Fruit fly (Drosophila melanogaster): ENCODE data around the gene YL-1.

DNA sequence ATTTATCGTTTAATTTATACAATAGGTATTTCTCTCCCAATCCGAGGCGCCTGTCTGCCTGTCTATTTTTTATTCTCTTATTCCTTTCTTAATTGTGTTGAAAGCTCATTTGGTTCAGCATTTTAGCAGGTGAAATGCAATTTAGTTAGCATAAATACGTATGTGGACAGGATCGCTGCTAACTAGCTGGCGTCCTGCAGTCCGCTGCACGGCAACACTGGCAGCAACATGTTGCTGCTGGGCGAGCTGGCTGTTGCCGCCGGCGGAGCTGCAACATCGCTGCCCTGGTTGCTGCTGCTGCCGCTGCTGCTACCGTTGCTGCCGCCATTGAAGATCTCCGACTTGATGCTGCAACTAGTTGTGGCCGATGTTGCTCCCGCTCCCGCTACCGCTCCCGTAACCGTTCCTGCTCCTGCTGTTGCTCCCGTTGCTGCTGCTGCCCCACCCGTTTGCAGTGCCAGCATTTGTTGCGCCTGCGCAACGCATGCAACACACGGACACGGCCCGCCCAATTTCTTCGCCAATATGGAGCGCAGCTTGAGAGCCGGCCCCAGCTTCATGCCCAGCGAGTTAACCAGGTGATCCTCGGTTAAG is 43.9 kb downstream of the YL-1 start:
- TF ChIP-seq Dll (optimal IDR thresholded peaks at IDR 0.05) (no peak), psq (optimal IDR thresholded peaks at IDR 0.05) (no peak)
